Fruit fly (Drosophila melanogaster): ENCODE results near the gene GMF.

Gene GMF

dm6 chr2L:16325515-16326257 is 22.9 kb upstream of the GMF start, which contains the start of gene cact (continued):
- TF ChIP-seq bbx (GFP tag; IDR thresholded peaks at IDR 0.05; ENCODE audit: partially characterized antibody): no peak
- peak; percentile 78; the same call in 1 of the 3 replicates for TF ChIP-seq CG6175 (GFP tag; IDR thresholded peaks at IDR 0.05)
- peak; percentile 90 for TF ChIP-seq CG15601 (tag; optimal IDR thresholded peaks at IDR 0.05)
- TF ChIP-seq ro (GFP tag; IDR thresholded peaks at IDR 0.05): peak; percentile 80
- peak; percentile 53 for TF ChIP-seq TFAM (GFP tag; optimal IDR thresholded peaks at IDR 0.05)
- peak; percentile 94 for TF ChIP-seq CG17359 (tag; optimal IDR thresholded peaks at IDR 0.05)
- TF ChIP-seq tio (GFP tag; optimal IDR thresholded peaks at IDR 0.05): peak; percentile 91
- peak; percentile 89 for TF ChIP-seq E2f1 (GFP tag; IDR thresholded peaks at IDR 0.05)
- peak; percentile 89 for TF ChIP-seq CG12299 (tag; optimal IDR thresholded peaks at IDR 0.05)
- TF ChIP-seq ems (GFP tag; optimal IDR thresholded peaks at IDR 0.05): peak; percentile 90
- TF ChIP-seq E2f2 (GFP tag; IDR thresholded peaks at IDR 0.05): peak; percentile 79
- TF ChIP-seq Oli (tag; optimal IDR thresholded peaks at IDR 0.05): peak; percentile 92
- TF ChIP-seq CG11456 (GFP tag; IDR thresholded peaks at IDR 0.05): peak; percentile 91
- TF ChIP-seq CG10321 (GFP tag; IDR thresholded peaks at IDR 0.05): 0 out of 2 replicates have a peak, but pooled peaks have one; percentile 12
- TF ChIP-seq dmrt11E (tag; optimal IDR thresholded peaks at IDR 0.05): peak; percentile 94
- 0 out of 3 replicates have a peak, but pooled peaks have one; percentile 12 for TF ChIP-seq CG6791 (GFP tag; IDR thresholded peaks at IDR 0.05; ENCODE audit: partially characterized antibody)
- TF ChIP-seq nerfin-2 (GFP tag; IDR thresholded peaks at IDR 0.05; ENCODE audit: partially characterized antibody): no peak
- TF ChIP-seq CG34422 (GFP tag; IDR thresholded peaks at IDR 0.05): peak; percentile 93
- peak; percentile 72 for TF ChIP-seq ac (GFP tag; optimal IDR thresholded peaks at IDR 0.05)
- TF ChIP-seq Doc3 (GFP tag; IDR thresholded peaks at IDR 0.05; ENCODE audit: partially characterized antibody): no peak
- peak; percentile 82; the same call in 1 of the 3 replicates for TF ChIP-seq CG3726 (GFP tag; IDR thresholded peaks at IDR 0.05)
- peak; percentile 86 for TF ChIP-seq salm (tag; optimal IDR thresholded peaks at IDR 0.05)
- TF ChIP-seq CG14014 (GFP tag; IDR thresholded peaks at IDR 0.05): peak; percentile 85
- TF ChIP-seq ftz-f1 (GFP tag; optimal IDR thresholded peaks at IDR 0.05): peak; percentile 27
- no peak for TF ChIP-seq pan (optimal IDR thresholded peaks at IDR 0.05)
- peak in 1 of 2 experiments; percentile 89 for TF ChIP-seq pan (GFP tag; optimal IDR thresholded peaks at IDR 0.05 in 1 of 2, IDR thresholded peaks at IDR 0.05 in 1 of 2)
- TF ChIP-seq abd-A (tag; optimal IDR thresholded peaks at IDR 0.05): peak; percentile 94
- TF ChIP-seq CG2678 (tag; optimal IDR thresholded peaks at IDR 0.05): peak; percentile 93
- TF ChIP-seq CG12769 (tag; optimal IDR thresholded peaks at IDR 0.05): peak; percentile 40
- TF ChIP-seq PHDP (tag; optimal IDR thresholded peaks at IDR 0.05): peak; percentile 95
- TF ChIP-seq btn (GFP tag; optimal IDR thresholded peaks at IDR 0.05): peak; percentile 77
- no peak for TF ChIP-seq D (optimal IDR thresholded peaks at IDR 0.05)
- TF ChIP-seq D (GFP tag; optimal IDR thresholded peaks at IDR 0.05): peak; percentile 81
- peak; percentile 83 for TF ChIP-seq CG4730 (GFP tag; IDR thresholded peaks at IDR 0.05)
- peak; percentile 82 for TF ChIP-seq Taf1 (GFP tag; IDR thresholded peaks at IDR 0.05)
- peak; percentile 94 for TF ChIP-seq ssp (GFP tag; IDR thresholded peaks at IDR 0.05)
- peak; percentile 82 for TF ChIP-seq scrt (GFP tag; optimal IDR thresholded peaks at IDR 0.05)
- TF ChIP-seq ERR (GFP tag; optimal IDR thresholded peaks at IDR 0.05): peak; percentile 90
- TF ChIP-seq danr (GFP tag; IDR thresholded peaks at IDR 0.05): peak; percentile 74
- TF ChIP-seq CG13287 (GFP tag; IDR thresholded peaks at IDR 0.05; ENCODE audit: partially characterized antibody): peak; percentile 68
- TF ChIP-seq Hmr (GFP tag; optimal IDR thresholded peaks at IDR 0.05): peak; percentile 93
- TF ChIP-seq B-H1 (GFP tag; IDR thresholded peaks at IDR 0.05): peak; percentile 80
- peak; percentile 69; the same call in 1 of the 2 replicates for TF ChIP-seq sens-2 (GFP tag; IDR thresholded peaks at IDR 0.05)
- peak; percentile 95 for TF ChIP-seq tx (GFP tag; optimal IDR thresholded peaks at IDR 0.05)
- TF ChIP-seq chinmo (GFP tag; IDR thresholded peaks at IDR 0.05; ENCODE audit: partially characterized antibody): peak; percentile 92; the same call in 3 of the 4 replicates
- TF ChIP-seq da (GFP tag; optimal IDR thresholded peaks at IDR 0.05): peak; percentile 81
- TF ChIP-seq dm (GFP tag; optimal IDR thresholded peaks at IDR 0.05): peak; percentile 92
- TF ChIP-seq sr (GFP tag; IDR thresholded peaks at IDR 0.05): peak; percentile 25; the same call in 1 of the 3 replicates
- peak; percentile 91 for TF ChIP-seq CG17328 (GFP tag; IDR thresholded peaks at IDR 0.05)

Data from whole organism, embryonic.